Fruit fly (Drosophila melanogaster) whole organism, embryonic: Measurements from ENCODE around the gene pkaap.

ENCODE experiments used
- BEAF-32 ChIP-seq: fragments of 200-800 bp; sonication (Bioruptor generic); optimal IDR thresholded peaks from 3 replicates; lab custom pipeline; 2017; ENCODE audit warnings: missing biosample characterization, missing genetic modification characterization, mild to moderate bottlenecking, moderate library complexity, missing genetic modification reagents
- CG10462 ChIP-seq: fragments of 200-800 bp; sonication (Bioruptor generic); optimal IDR thresholded peaks from 2 replicates; lab custom pipeline; 2016; ENCODE audit warnings: missing biosample characterization, missing genetic modification characterization
- CG12391 ChIP-seq: fragments of 200-800 bp; sonication (Bioruptor generic); optimal IDR thresholded peaks from 3 replicates; lab custom pipeline; 2018; ENCODE audit warnings: missing biosample characterization, mild to moderate bottlenecking, missing genetic modification characterization, moderate library complexity
- CG14014 ChIP-seq: fragments of 200-800 bp; sonication (Bioruptor generic); IDR thresholded peaks from 2 replicates; pipeline ENCODE4 v1.3.6; 2022; ENCODE audit warnings: missing biosample characterization, missing genetic modification characterization
- CG16863 ChIP-seq: fragments of 200-800 bp; sonication (Bioruptor generic); optimal IDR thresholded peaks from 3 replicates; lab custom pipeline; 2016; ENCODE audit warnings: missing biosample characterization, missing genetic modification characterization
- CG17802 ChIP-seq: fragments of 200-800 bp; sonication (Bioruptor generic); optimal IDR thresholded peaks from 2 replicates; lab custom pipeline; 2018; ENCODE audit warnings: missing biosample characterization, mild to moderate bottlenecking, missing genetic modification characterization, moderate library complexity
- CG2712 ChIP-seq: fragments of 200-800 bp; optimal IDR thresholded peaks from 3 replicates; lab custom pipeline; 2019; ENCODE audit warnings: missing biosample characterization, mild to moderate bottlenecking, missing genetic modification characterization, moderate library complexity
- CG3407 ChIP-seq: fragments of 200-800 bp; sonication (Bioruptor generic); optimal IDR thresholded peaks from 2 replicates; lab custom pipeline; 2018; ENCODE audit warnings: missing biosample characterization, mild to moderate bottlenecking, missing genetic modification characterization
- CG4404 ChIP-seq: fragments of 200-800 bp; sonication (Bioruptor generic); IDR thresholded peaks from 2 replicates; pipeline ENCODE4 v1.3.6; 2022; ENCODE audit warnings: missing biosample characterization, missing genetic modification characterization
- CG4617 ChIP-seq: fragments of 200-800 bp; sonication (Bioruptor generic); optimal IDR thresholded peaks from 3 replicates; lab custom pipeline; 2016; ENCODE audit warnings: missing biosample characterization, missing genetic modification characterization, borderline replicate concordance
- CG4707 ChIP-seq: fragments of 200-800 bp; sonication (Bioruptor generic); optimal IDR thresholded peaks from 2 replicates; lab custom pipeline; 2018; ENCODE audit warnings: missing biosample characterization, mild to moderate bottlenecking, missing genetic modification characterization, moderate library complexity
- CG6654 ChIP-seq: fragments of 200-800 bp; sonication (Bioruptor generic); optimal IDR thresholded peaks from 2 replicates; lab custom pipeline; 2017; ENCODE audit warnings: missing biosample characterization, mild to moderate bottlenecking, missing genetic modification characterization
- CG6765 ChIP-seq: fragments of 200-800 bp; sonication (Bioruptor generic); optimal IDR thresholded peaks from 3 replicates; lab custom pipeline; 2017; ENCODE audit warnings: missing biosample characterization, mild to moderate bottlenecking, missing genetic modification characterization
- CG7987 ChIP-seq: fragments of 200-800 bp; sonication (Bioruptor generic); optimal IDR thresholded peaks from 2 replicates; lab custom pipeline; 2018; ENCODE audit warnings: missing biosample characterization, mild to moderate bottlenecking, missing genetic modification characterization, moderate library complexity
- CG9797 ChIP-seq: fragments of 200-800 bp; sonication (Bioruptor generic); optimal IDR thresholded peaks from 3 replicates; lab custom pipeline; 2018; ENCODE audit warnings: missing biosample characterization, mild to moderate bottlenecking, missing genetic modification characterization
- CoRest ChIP-seq: fragments of 200-800 bp; sonication (Bioruptor generic); optimal IDR thresholded peaks from 3 replicates; lab custom pipeline; 2018; ENCODE audit warnings: missing biosample characterization, mild to moderate bottlenecking, missing genetic modification characterization, moderate library complexity
- D ChIP-seq, 2 experiments: fragments of 200-800 bp in 1 of 2; fragments of >200 bp in 1 of 2; sonication (Bioruptor generic) in 1 of 2; optimal IDR thresholded peaks; 2 replicates in 1 of 2; 3 replicates in 1 of 2; lab custom pipeline; 2017; ENCODE audit warnings: mild to moderate bottlenecking in 1 of 2, missing biosample characterization in 1 of 2, missing genetic modification characterization in 1 of 2, missing genetic modification reagents in 1 of 2
- ERR ChIP-seq: fragments of 200-800 bp; sonication (Bioruptor generic); optimal IDR thresholded peaks from 2 replicates; lab custom pipeline; 2016; ENCODE audit warnings: missing biosample characterization, missing genetic modification characterization
- Gug ChIP-seq: fragments of 200-800 bp; sonication (Bioruptor generic); IDR thresholded peaks from 4 replicates; pipeline ENCODE4 v1.3.6; 2022; ENCODE audit warnings: missing biosample characterization, missing genetic modification characterization
- HLH54F ChIP-seq: fragments of 200-800 bp; sonication (Bioruptor generic); optimal IDR thresholded peaks from 3 replicates; lab custom pipeline; 2016; ENCODE audit warnings: missing biosample characterization, missing genetic modification characterization
- HmgZ ChIP-seq: fragments of 200-800 bp; sonication (Bioruptor generic); optimal IDR thresholded peaks from 2 replicates; lab custom pipeline; 2018; ENCODE audit warnings: missing biosample characterization, mild to moderate bottlenecking, missing genetic modification characterization
- Hmr ChIP-seq: fragments of 200-800 bp; sonication (Bioruptor generic); optimal IDR thresholded peaks from 3 replicates; lab custom pipeline; 2017; ENCODE audit warnings: mild to moderate bottlenecking, missing biosample characterization, missing genetic modification reagents, missing genetic modification characterization
- Lpt ChIP-seq: fragments of >200 bp; optimal IDR thresholded peaks from 2 replicates; lab custom pipeline; 2018; ENCODE audit warnings: missing biosample characterization, missing genetic modification characterization
- Ptx1 ChIP-seq: fragments of 200-800 bp; sonication (Bioruptor generic); IDR thresholded peaks from 2 replicates; pipeline ENCODE4 v1.3.6; 2022; ENCODE audit warnings: missing biosample characterization, missing genetic modification characterization
- Taf1 ChIP-seq: fragments of 200-800 bp; sonication (Bioruptor generic); IDR thresholded peaks from 2 replicates; pipeline ENCODE4 v1.3.6; 2022; ENCODE audit warnings: missing biosample characterization, missing genetic modification characterization
- Usf ChIP-seq: fragments of 200-800 bp; sonication (Bioruptor generic); optimal IDR thresholded peaks from 2 replicates; lab custom pipeline; 2017; ENCODE audit warnings: missing genotype, missing biosample characterization, missing genetic modification characterization
- aop ChIP-seq: fragments of 200-800 bp; sonication (Bioruptor generic); IDR thresholded peaks from 2 replicates; pipeline ENCODE4 v1.3.6; 2022; ENCODE audit warnings: missing biosample characterization, missing genetic modification characterization
- bab2 ChIP-seq: fragments of 200-800 bp; sonication (Bioruptor generic); optimal IDR thresholded peaks from 2 replicates; lab custom pipeline; 2016; ENCODE audit warnings: missing biosample characterization, missing genetic modification characterization
- bsh ChIP-seq, 2 experiments: fragments of 200-800 bp; sonication (Bioruptor generic); optimal IDR thresholded peaks; 2 replicates each; lab custom pipeline; 2017 to 2018; ENCODE audit warnings: mild to moderate bottlenecking in 2 of 2, missing biosample characterization in 2 of 2, missing genetic modification characterization in 2 of 2, moderate library complexity in 1 of 2
- cato ChIP-seq: fragments of 200-800 bp; sonication (Bioruptor generic); optimal IDR thresholded peaks from 2 replicates; lab custom pipeline; 2016; ENCODE audit warnings: missing biosample characterization, missing genetic modification characterization, borderline replicate concordance
- dmrt11E ChIP-seq: fragments of 200-800 bp; sonication (Bioruptor generic); optimal IDR thresholded peaks from 3 replicates; lab custom pipeline; 2018; ENCODE audit warnings: missing biosample characterization, mild to moderate bottlenecking, missing genetic modification characterization, moderate library complexity
- fd3F ChIP-seq: fragments of 200-800 bp; sonication (Bioruptor generic); optimal IDR thresholded peaks from 2 replicates; lab custom pipeline; 2018; ENCODE audit warnings: missing biosample characterization, mild to moderate bottlenecking, missing genetic modification characterization, moderate library complexity
- fu2 ChIP-seq: fragments of 200-800 bp; sonication (Bioruptor generic); optimal IDR thresholded peaks from 2 replicates; lab custom pipeline; 2016; ENCODE audit warnings: missing biosample characterization, missing genetic modification characterization
- grau ChIP-seq: fragments of 200-800 bp; optimal IDR thresholded peaks from 3 replicates; lab custom pipeline; 2019; ENCODE audit warnings: missing biosample characterization, mild to moderate bottlenecking, missing genetic modification characterization, moderate library complexity
- gro ChIP-seq: fragments of 200-800 bp; sonication (Bioruptor generic); optimal IDR thresholded peaks from 2 replicates; lab custom pipeline; 2016; ENCODE audit warnings: missing biosample characterization, missing genetic modification characterization
- gsb-n ChIP-seq: fragments of 200-800 bp; sonication (Bioruptor generic); optimal IDR thresholded peaks from 3 replicates; lab custom pipeline; 2018; ENCODE audit warnings: missing biosample characterization, mild to moderate bottlenecking, missing genetic modification characterization
- her ChIP-seq: fragments of 200-800 bp; sonication (Bioruptor generic); optimal IDR thresholded peaks from 2 replicates; lab custom pipeline; 2016; ENCODE audit warnings: missing biosample characterization, missing genetic modification characterization
- ind ChIP-seq: fragments of 200-800 bp; sonication (Bioruptor generic); optimal IDR thresholded peaks from 3 replicates; lab custom pipeline; 2016; ENCODE audit warnings: missing biosample characterization, missing genetic modification characterization
- jigr1 ChIP-seq: fragments of 200-800 bp; sonication (Bioruptor generic); IDR thresholded peaks from 3 replicates; pipeline ENCODE4 v1.3.6; 2022; ENCODE audit warnings: missing biosample characterization, missing genetic modification characterization
- lmd ChIP-seq: fragments of 200-800 bp; sonication (Bioruptor generic); IDR thresholded peaks from 2 replicates; pipeline ENCODE4 v1.3.6; 2022; ENCODE audit warnings: missing biosample characterization, missing genetic modification characterization
- mirr ChIP-seq: fragments of 200-800 bp; sonication (Bioruptor generic); optimal IDR thresholded peaks from 3 replicates; lab custom pipeline; 2018; ENCODE audit warnings: missing biosample characterization, mild to moderate bottlenecking, missing genetic modification characterization
- oc ChIP-seq: fragments of 200-800 bp; sonication (Bioruptor generic); optimal IDR thresholded peaks from 2 replicates; lab custom pipeline; 2018; ENCODE audit warnings: missing biosample characterization, mild to moderate bottlenecking, missing genetic modification characterization, moderate library complexity
- pzg ChIP-seq: fragments of 200-800 bp; sonication (Bioruptor generic); optimal IDR thresholded peaks from 3 replicates; lab custom pipeline; 2018; ENCODE audit warnings: missing biosample characterization, mild to moderate bottlenecking, missing genetic modification characterization, moderate library complexity
- schlank ChIP-seq: fragments of 200-800 bp; sonication (Bioruptor generic); optimal IDR thresholded peaks from 2 replicates; lab custom pipeline; 2018; ENCODE audit warnings: missing biosample characterization, mild to moderate bottlenecking, missing genetic modification characterization
- tgo ChIP-seq: fragments of 200-800 bp; sonication (Bioruptor generic); IDR thresholded peaks from 3 replicates; pipeline ENCODE4 v1.3.6; 2022; ENCODE audit warnings: missing biosample characterization, missing genetic modification characterization
- tin ChIP-seq: fragments of 200-800 bp; sonication (Bioruptor generic); optimal IDR thresholded peaks from 3 replicates; lab custom pipeline; 2016; ENCODE audit warnings: missing biosample characterization, missing genetic modification characterization
- tio ChIP-seq: fragments of 200-800 bp; sonication (Bioruptor generic); optimal IDR thresholded peaks from 2 replicates; lab custom pipeline; 2017; ENCODE audit warnings: missing biosample characterization, missing genetic modification characterization, inconsistent platforms
- tll ChIP-seq, 2 experiments: fragments of 200-800 bp in 1 of 2; fragments of >200 bp in 1 of 2; sonication (Bioruptor generic) in 1 of 2; optimal IDR thresholded peaks; 2 replicates each; lab custom pipeline; 2017 to 2019; ENCODE audit warnings: missing biosample characterization in 2 of 2, missing genetic modification characterization in 2 of 2, mild to moderate bottlenecking in 1 of 2, moderate library complexity in 1 of 2

Gene pkaap

dm6 chr2L:16287602-16288392, at the start of gene pkaap, which contains the start of gene crp (continued):
- TF ChIP-seq lmd (GFP tag; lab: Robert Waterston, UW) = no peak
- peak; percentile 43 for TF ChIP-seq CG6654 (GFP tag; lab: Kevin White, UChicago)
- TF ChIP-seq Usf = peak; percentile 47
- TF ChIP-seq HLH54F (GFP tag; lab: Kevin White, UChicago) = peak; percentile 89
- peak; percentile 84 for TF ChIP-seq her (GFP tag; lab: Kevin White, UChicago)
- peak; percentile 83 for TF ChIP-seq ind
- TF ChIP-seq ERR (GFP tag; lab: Kevin White, UChicago) = peak; percentile 87
- TF ChIP-seq Lpt (GFP tag; lab: Kevin White, UChicago) = no peak
- peak; percentile 45 for TF ChIP-seq fd3F (GFP tag; lab: Kevin White, UChicago)
- peak; percentile 77 for TF ChIP-seq fu2 (GFP tag; lab: Kevin White, UChicago)
- TF ChIP-seq schlank (tag; lab: Kevin White, UChicago) = peak; percentile 61
- TF ChIP-seq CG10462 = peak; percentile 52
- TF ChIP-seq tgo = no peak
- TF ChIP-seq mirr = peak; percentile 75
- TF ChIP-seq CG17802 (tag; lab: Kevin White, UChicago) = peak; percentile 48
- TF ChIP-seq aop (GFP tag; lab: Robert Waterston, UW) = no peak
- peak; percentile 52 for TF ChIP-seq gsb-n (tag; lab: Kevin White, UChicago)
- no peak for TF ChIP-seq jigr1 (GFP tag; lab: Robert Waterston, UW)
- peak in 1 of 2 experiments; percentile 55 for TF ChIP-seq bsh (GFP tag; optimal IDR thresholded peaks at IDR 0.05; lab: Kevin White, UChicago)
- no peak for TF ChIP-seq CG14014 (GFP tag; lab: Robert Waterston, UW)
- TF ChIP-seq CG12391 (tag; lab: Kevin White, UChicago) = peak; percentile 70
- peak; percentile 90 for TF ChIP-seq bab2 (GFP tag; lab: Kevin White, UChicago)
- peak; percentile 81 for TF ChIP-seq Gug (GFP tag; lab: Robert Waterston, UW)
- peak; percentile 82 for TF ChIP-seq CG16863 (GFP tag; lab: Kevin White, UChicago)
- peak; percentile 63 for TF ChIP-seq dmrt11E (tag; lab: Kevin White, UChicago)
- TF ChIP-seq pzg (GFP tag; lab: Kevin White, UChicago) = peak; percentile 97
- TF ChIP-seq Hmr = peak; percentile 91
- TF ChIP-seq Taf1 = no peak
- TF ChIP-seq HmgZ (tag; lab: Kevin White, UChicago) = peak; percentile 78
- peak; percentile 69 for TF ChIP-seq CG3407 (GFP tag; lab: Kevin White, UChicago)
- peak; percentile 89 for TF ChIP-seq gro (GFP tag; lab: Kevin White, UChicago)
- TF ChIP-seq tio = peak; percentile 58
- TF ChIP-seq CG4707 = peak; percentile 23
- no peak for TF ChIP-seq tll (GFP tag; optimal IDR thresholded peaks at IDR 0.05; lab: Kevin White, UChicago)
- TF ChIP-seq D (optimal IDR thresholded peaks at IDR 0.05; lab: Kevin White, UChicago) = no peak
- TF ChIP-seq D (GFP tag; optimal IDR thresholded peaks at IDR 0.05; lab: Kevin White, UChicago) = peak; percentile 43
- TF ChIP-seq CG9797 (GFP tag; lab: Kevin White, UChicago) = peak; percentile 85
- TF ChIP-seq CG2712 (tag; lab: Kevin White, UChicago) = peak; percentile 77
- TF ChIP-seq Ptx1 (GFP tag; lab: Robert Waterston, UW) = no peak
- TF ChIP-seq cato (GFP tag; lab: Kevin White, UChicago) = no peak
- peak; percentile 97 for TF ChIP-seq BEAF-32 (GFP tag; lab: Kevin White, UChicago)
- peak; percentile 90 for TF ChIP-seq tin (GFP tag; lab: Kevin White, UChicago)
- peak; percentile 56 for TF ChIP-seq CoRest (tag; lab: Kevin White, UChicago)
- TF ChIP-seq CG6765 (GFP tag; lab: Kevin White, UChicago) = peak; percentile 19
- peak; percentile 98 for TF ChIP-seq CG4617 (GFP tag; lab: Kevin White, UChicago)
- TF ChIP-seq CG7987 = peak; percentile 74
- peak; percentile 69 for TF ChIP-seq grau (tag; lab: Kevin White, UChicago)
- no peak for TF ChIP-seq oc (tag; lab: Kevin White, UChicago)
- TF ChIP-seq CG4404 = no peak
